Worm (Caenorhabditis elegans): Measurements from ENCODE around the gene pde-2.

ce11 chrIII:8937571-8937970, 44.1 kb downstream of the pde-2 start:
- TF ChIP-seq ztf-4 (tag; optimal IDR thresholded peaks at IDR 0.05) (peak; percentile 38), nhr-237 (tag; optimal IDR thresholded peaks at IDR 0.05) (peak; percentile 18), grh-1 (GFP tag; IDR thresholded peaks at IDR 0.05) (no peak), mdl-1 (tag; optimal IDR thresholded peaks at IDR 0.05) (peak in 1 of 2 experiments; percentile 82), nhr-77 (tag; optimal IDR thresholded peaks at IDR 0.05) (peak; percentile 54), snpc-4 (tag; optimal IDR thresholded peaks at IDR 0.05) (peak; percentile 52), lir-3 (tag; optimal IDR thresholded peaks at IDR 0.05; ENCODE audit: poor library complexity) (peak; percentile 49), unc-62 (GFP tag; optimal IDR thresholded peaks at IDR 0.05) (no peak), pqm-1 (tag; optimal IDR thresholded peaks at IDR 0.05) (no peak), irx-1 (tag; optimal IDR thresholded peaks at IDR 0.05) (peak; percentile 60), zag-1 (tag; optimal IDR thresholded peaks at IDR 0.05) (peak; percentile 7), ztf-11 (tag; optimal IDR thresholded peaks at IDR 0.05) (peak in 1 of 2 experiments; percentile 41), dpl-1 (GFP tag; optimal IDR thresholded peaks at IDR 0.05) (peak; percentile 38 to 68 (median 60))

All from whole organism, L1 larva.